Worm (Caenorhabditis elegans) whole organism, early embryonic: ENCODE results near the gene nhr-51.

ENCODE experiments used
- B0310.2 ChIP-seq: sonication (generic microtip); optimal IDR thresholded peaks from 2 replicates; lab custom pipeline; 2016; ENCODE audit warnings: mild to moderate bottlenecking, missing genetic modification characterization, missing compliant biosample characterization
- F13C5.2 ChIP-seq: sonication (generic microtip); optimal IDR thresholded peaks from 2 replicates; lab custom pipeline; 2017; ENCODE audit warnings: mild to moderate bottlenecking, missing genetic modification characterization, inconsistent platforms, missing compliant biosample characterization
- aly-1 ChIP-seq: sonication (generic microtip); optimal IDR thresholded peaks from 2 replicates; lab custom pipeline; 2016; ENCODE audit warnings: missing genetic modification characterization, missing compliant biosample characterization
- ama-1 ChIP-seq: fragments of 150-350 bp; optimal IDR thresholded peaks from 2 replicates; lab custom pipeline; 2014
- ceh-13 ChIP-seq: fragments of 200-800 bp; sonication (Bioruptor generic); optimal IDR thresholded peaks from 2 replicates; lab custom pipeline; 2018; ENCODE audit warnings: mild to moderate bottlenecking, missing genetic modification characterization, missing compliant biosample characterization
- ceh-36 ChIP-seq: sonication (generic microtip); optimal IDR thresholded peaks from 2 replicates; lab custom pipeline; 2016; ENCODE audit warnings: missing genetic modification characterization, inconsistent platforms, missing compliant biosample characterization
- ets-7 ChIP-seq: sonication (generic microtip); optimal IDR thresholded peaks from 2 replicates; lab custom pipeline; 2016; ENCODE audit warnings: missing genotype, missing genetic modification characterization, missing compliant biosample characterization
- flt-1 ChIP-seq: fragments of 200-800 bp; sonication (Bioruptor generic); IDR thresholded peaks from 2 replicates; pipeline ENCODE4 v1.3.6; 2022; ENCODE audit warnings: missing genetic modification characterization, missing compliant biosample characterization
- hmbx-1 ChIP-seq: sonication (generic microtip); optimal IDR thresholded peaks from 2 replicates; lab custom pipeline; 2016; ENCODE audit warnings: mild to moderate bottlenecking, missing genetic modification characterization, missing compliant biosample characterization
- hmg-4 ChIP-seq: fragments of 200-800 bp; sonication (Bioruptor generic); optimal IDR thresholded peaks from 2 replicates; lab custom pipeline; 2018; ENCODE audit warnings: mild to moderate bottlenecking, missing genetic modification characterization, missing compliant biosample characterization
- hnd-1 ChIP-seq: sonication (generic microtip); optimal IDR thresholded peaks from 2 replicates; lab custom pipeline; 2016; ENCODE audit warnings: missing genetic modification characterization, missing compliant biosample characterization
- pes-1 ChIP-seq: fragments of 200-800 bp; sonication (Bioruptor generic); IDR thresholded peaks from 2 replicates; pipeline ENCODE4 v1.3.6; 2022; ENCODE audit warnings: missing genetic modification reagents, missing genetic modification characterization, missing compliant biosample characterization
- scrt-1 ChIP-seq: fragments of 200-800 bp; sonication (Bioruptor generic); IDR thresholded peaks from 2 replicates; pipeline ENCODE4 v1.3.6; 2022; ENCODE audit warnings: missing genetic modification characterization, missing compliant biosample characterization
- sea-1 ChIP-seq: fragments of 200-800 bp; sonication (Bioruptor generic); conservative IDR thresholded peaks from 2 replicates; pipeline ENCODE4 v1.3.6; 2022; ENCODE audit warnings: missing genetic modification characterization, missing compliant biosample characterization
- tbx-11 ChIP-seq: fragments of 200-800 bp; sonication (Bioruptor generic); IDR thresholded peaks from 2 replicates; pipeline ENCODE4 v1.3.6; 2022; ENCODE audit warnings: missing genetic modification characterization, missing compliant biosample characterization
- tbx-37 ChIP-seq: fragments of 200-800 bp; sonication (Bioruptor generic); conservative IDR thresholded peaks from 2 replicates; pipeline ENCODE4 v1.3.6; 2022; ENCODE audit warnings: missing genetic modification reagents, missing genetic modification characterization, missing compliant biosample characterization
- tra-4 ChIP-seq: sonication (generic microtip); optimal IDR thresholded peaks from 2 replicates; lab custom pipeline; 2017; ENCODE audit warnings: missing genetic modification characterization, missing compliant biosample characterization

The nhr-51 gene

ce11 chrV:15715636-15716035 lies 41.8 kb downstream of the nhr-51 start:
- TF ChIP-seq B0310.2 (tag; lab: Kevin White, UChicago) = no peak
- TF ChIP-seq scrt-1 = no peak
- TF ChIP-seq tbx-37 (GFP tag; lab: Robert Waterston, UW) = no peak
- TF ChIP-seq aly-1 = no peak
- TF ChIP-seq ceh-36 (tag; lab: Kevin White, UChicago) = no peak
- no peak for TF ChIP-seq flt-1
- TF ChIP-seq sea-1 = no peak
- TF ChIP-seq hmg-4 = no peak
- no peak for TF ChIP-seq ets-7 (tag; lab: Kevin White, UChicago)
- TF ChIP-seq hmbx-1 (tag; lab: Kevin White, UChicago) = no peak
- no peak for TF ChIP-seq hnd-1
- TF ChIP-seq ama-1 (lab: Kevin White, UChicago) = no peak
- TF ChIP-seq ceh-13 (GFP tag; lab: Kevin White, UChicago) = no peak
- TF ChIP-seq pes-1 (GFP tag; lab: Robert Waterston, UW) = no peak
- TF ChIP-seq tbx-11 (GFP tag; lab: Robert Waterston, UW) = no peak

DNA sequence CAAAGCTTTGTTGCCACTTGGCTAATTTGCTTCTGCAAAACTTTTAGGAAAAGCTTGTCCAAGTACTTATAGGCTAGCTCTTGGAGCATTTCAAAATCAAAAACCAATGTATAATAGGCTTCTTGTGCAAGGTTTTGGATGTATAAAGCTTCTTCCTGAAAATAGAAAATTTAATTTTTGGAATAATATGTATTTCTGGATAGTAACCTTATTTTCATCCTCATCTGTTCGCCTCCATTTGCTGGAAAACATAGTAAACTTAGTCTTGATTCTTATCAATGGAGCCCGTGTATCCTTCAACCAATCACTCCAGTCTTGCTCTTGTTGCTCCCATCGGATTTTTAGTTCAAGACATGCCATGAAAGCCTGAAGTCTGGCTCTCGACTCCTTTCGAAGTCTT lies 42.9 kb downstream of the nhr-51 start, which contains the start of gene Y6E2A.4:
Gene Y6E2A.4, minus strand, starts transcription at position 101 of the 400 bp plus-strand sequence.
- TF ChIP-seq ceh-36 (tag; lab: Kevin White, UChicago) = no peak
- no peak for TF ChIP-seq ama-1 (lab: Kevin White, UChicago)
- TF ChIP-seq aly-1 = no peak
- TF ChIP-seq ets-7 (tag; lab: Kevin White, UChicago) = no peak
- no peak for TF ChIP-seq hmbx-1 (tag; lab: Kevin White, UChicago)
- no peak for TF ChIP-seq F13C5.2 (tag; lab: Kevin White, UChicago)
- no peak for TF ChIP-seq pes-1 (GFP tag; lab: Robert Waterston, UW)
- TF ChIP-seq tra-4 (tag; lab: Kevin White, UChicago) = no peak

DNA sequence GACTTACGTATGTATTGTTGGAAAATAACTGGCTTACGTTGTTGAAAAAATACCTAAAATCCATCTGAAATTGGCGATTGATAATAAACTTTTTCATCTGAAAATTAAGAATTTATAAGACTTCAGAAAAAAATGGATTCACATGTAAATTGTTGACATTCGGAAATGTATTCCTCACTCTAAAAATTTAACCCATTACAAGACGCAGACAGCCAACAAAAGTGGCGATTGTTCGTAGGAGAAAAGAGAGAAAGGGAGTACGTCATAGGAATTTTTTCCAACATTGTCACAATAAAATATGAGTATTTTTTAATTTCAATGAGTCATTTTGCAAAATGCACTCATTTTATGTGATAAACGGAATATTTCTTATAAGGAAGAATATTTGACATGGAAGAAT lies 44.8 kb downstream of the nhr-51 start, which contains the start of gene Y6E2A.5:
Gene Y6E2A.5, minus strand, starts transcription at position 101 of the 400 bp plus-strand sequence.
- no peak for TF ChIP-seq aly-1
- no peak for TF ChIP-seq flt-1
- TF ChIP-seq tbx-11 (GFP tag; lab: Robert Waterston, UW) = no peak
- no peak for TF ChIP-seq hnd-1
- no peak for TF ChIP-seq tra-4 (tag; lab: Kevin White, UChicago)
- TF ChIP-seq ceh-36 (tag; lab: Kevin White, UChicago) = no peak
- no peak for TF ChIP-seq tbx-37 (GFP tag; lab: Robert Waterston, UW)

DNA sequence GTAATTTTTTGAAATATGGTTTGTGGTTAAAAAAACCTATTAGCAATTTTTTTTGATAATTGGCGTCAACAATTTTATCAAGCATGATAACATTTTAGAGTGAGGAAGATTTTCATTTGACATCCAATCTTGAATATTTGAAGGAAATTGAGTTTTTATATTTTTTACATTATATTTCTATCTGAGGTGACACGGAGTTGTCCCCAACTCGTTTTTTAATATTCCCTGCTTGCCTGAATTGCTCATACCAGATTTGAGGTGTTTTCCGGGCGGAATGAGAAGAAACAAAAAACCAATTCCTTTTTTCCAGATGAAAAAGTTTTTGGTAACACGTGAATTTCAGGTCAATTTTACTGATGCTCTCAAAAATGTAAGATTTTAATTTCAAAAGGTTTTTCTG lies 45.8 kb downstream of the nhr-51 start, which contains the start of gene Y6E2A.7:
Gene Y6E2A.7, plus strand, starts transcription at position 301 of the 400 bp plus-strand sequence.
- TF ChIP-seq tbx-11 (GFP tag; lab: Robert Waterston, UW) (no peak), ama-1 (lab: Kevin White, UChicago) (no peak), ceh-13 (GFP tag; lab: Kevin White, UChicago) (no peak), F13C5.2 (tag; lab: Kevin White, UChicago) (no peak), hnd-1 (no peak), B0310.2 (tag; lab: Kevin White, UChicago) (no peak), ceh-36 (tag; lab: Kevin White, UChicago) (no peak), aly-1 (no peak)

- TF ChIP-seq ama-1 (lab: Kevin White, UChicago) (no peak), F13C5.2 (tag; lab: Kevin White, UChicago) (no peak), tbx-37 (GFP tag; lab: Robert Waterston, UW) (no peak)
Measured at ce11 chrV:15721431-15721830, 47.6 kb downstream of the nhr-51 start.

DNA sequence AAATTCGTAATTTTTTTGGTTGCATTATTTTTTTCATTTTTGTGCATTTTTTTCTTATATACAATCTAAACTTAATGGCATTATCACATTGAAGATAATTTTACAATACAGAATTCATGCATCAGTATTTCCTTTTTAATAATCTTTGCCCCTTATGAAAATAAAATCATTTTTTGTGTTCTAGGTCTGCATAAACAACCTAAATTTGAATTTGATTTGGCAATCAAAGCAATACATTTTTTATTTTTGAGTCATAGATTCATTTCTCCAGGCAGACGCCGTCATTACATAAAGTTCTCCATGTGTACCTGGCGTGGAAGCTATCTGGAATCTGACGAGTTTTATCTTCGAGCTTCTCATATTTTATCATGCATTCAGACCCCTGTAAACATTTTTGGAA lies 48.1 kb downstream of the nhr-51 start, which contains the start of gene srh-140:
Gene srh-140, plus strand, starts transcription at position 301 of the 400 bp plus-strand sequence.
- no peak for TF ChIP-seq sea-1
- no peak for TF ChIP-seq tbx-37 (GFP tag; lab: Robert Waterston, UW)
- TF ChIP-seq ets-7 (tag; lab: Kevin White, UChicago) = no peak
- no peak for TF ChIP-seq hmg-4
- no peak for TF ChIP-seq flt-1
- no peak for TF ChIP-seq hmbx-1 (tag; lab: Kevin White, UChicago)
- no peak for TF ChIP-seq ceh-13 (GFP tag; lab: Kevin White, UChicago)
- no peak for TF ChIP-seq ama-1 (lab: Kevin White, UChicago)
- no peak for TF ChIP-seq hnd-1
- TF ChIP-seq B0310.2 (tag; lab: Kevin White, UChicago) = no peak
- TF ChIP-seq tbx-11 (GFP tag; lab: Robert Waterston, UW) = no peak
- TF ChIP-seq aly-1 = no peak
- no peak for TF ChIP-seq pes-1 (GFP tag; lab: Robert Waterston, UW)
- TF ChIP-seq ceh-36 (tag; lab: Kevin White, UChicago) = no peak
- no peak for TF ChIP-seq tra-4 (tag; lab: Kevin White, UChicago)
- TF ChIP-seq scrt-1 = no peak
- no peak for TF ChIP-seq F13C5.2 (tag; lab: Kevin White, UChicago)
